Fruit fly (Drosophila melanogaster): ENCODE measurements around the gene tant.

The tant gene

DNA sequence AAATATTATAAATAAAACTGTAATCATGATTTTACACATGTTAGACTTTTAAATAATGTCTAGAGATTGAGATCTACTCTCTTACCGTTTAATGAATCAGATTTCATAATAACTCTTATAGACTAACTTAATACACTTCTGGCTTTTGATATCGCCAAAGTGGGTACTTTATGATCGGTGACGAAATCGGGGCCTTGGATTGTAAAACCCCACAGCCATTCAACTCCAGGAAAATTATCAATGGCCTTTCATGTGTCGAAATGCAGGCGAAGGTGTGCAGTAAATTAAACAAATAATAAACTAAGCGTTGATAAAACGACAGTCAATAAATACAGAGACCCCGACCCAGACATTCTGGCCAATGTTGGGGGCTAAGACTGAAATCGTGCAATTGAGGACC, 18.8 kb upstream of the tant start:
- TF ChIP-seq en (GFP tag; optimal IDR thresholded peaks at IDR 0.05) = no peak
- peak; percentile 26 for TF ChIP-seq sug (tag; optimal IDR thresholded peaks at IDR 0.05)
- peak; percentile 30 for TF ChIP-seq D19A (tag; optimal IDR thresholded peaks at IDR 0.05)
- TF ChIP-seq insv (GFP tag; optimal IDR thresholded peaks at IDR 0.05) = no peak
- TF ChIP-seq CG7963 (GFP tag; IDR thresholded peaks at IDR 0.05; ENCODE audit: partially characterized antibody) = no peak

DNA sequence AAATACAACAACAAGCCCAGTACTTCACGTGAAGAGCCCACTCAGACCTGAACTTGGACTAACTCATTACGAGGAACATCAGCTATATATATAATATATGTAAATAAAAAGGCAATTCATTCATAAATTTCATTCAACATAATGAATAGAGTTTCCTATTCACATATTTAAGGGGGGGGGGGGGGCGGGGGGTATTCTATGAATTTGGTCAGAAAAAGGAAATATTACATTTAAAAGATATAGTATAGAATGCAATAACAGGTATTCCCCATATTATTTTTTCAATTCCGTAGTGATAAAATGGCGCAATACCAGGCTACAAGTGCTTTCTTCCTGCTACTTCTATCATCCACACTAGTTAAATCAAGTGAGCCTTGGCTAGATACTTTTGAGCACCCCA, 18.1 kb upstream of the tant start, which contains the start of gene CG6462:
Gene CG6462, plus strand, starts transcription at position 301 of the 400 bp plus-strand sequence.
- TF ChIP-seq sens (GFP tag) (peak; percentile 23), Hmr (GFP tag; optimal IDR thresholded peaks at IDR 0.05) (no peak)

DNA sequence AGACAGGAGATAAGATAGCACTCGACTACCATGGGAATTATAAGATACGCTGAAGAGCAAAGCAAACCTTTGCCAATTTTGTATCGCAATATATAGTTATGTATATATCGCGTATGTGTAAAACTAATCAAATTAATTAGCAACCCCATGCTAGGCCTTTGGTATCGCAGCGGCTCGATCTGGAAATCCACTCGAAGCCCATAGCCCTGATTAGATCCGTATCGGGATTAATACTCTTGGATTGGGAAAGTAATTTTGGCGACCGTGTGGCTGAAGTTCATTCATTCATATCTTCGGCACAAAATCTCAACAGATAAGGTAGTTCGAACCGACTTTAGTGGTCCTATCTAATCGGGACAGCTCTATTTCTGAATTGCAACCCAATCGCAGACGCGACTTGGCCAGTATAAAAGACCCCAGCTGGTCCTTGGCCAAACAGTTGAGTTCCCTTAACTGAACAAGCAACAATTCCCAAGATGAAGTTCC, 16.2 kb upstream of the tant start, which contains the start of gene Jon65Aiv:
Gene Jon65Aiv, plus strand, starts transcription at position 436 of the 486 bp plus-strand sequence.
- no peak for TF ChIP-seq CG17802 (tag; optimal IDR thresholded peaks at IDR 0.05)
- TF ChIP-seq CG14667 (GFP tag; IDR thresholded peaks at IDR 0.05) = no peak
- TF ChIP-seq sr (GFP tag; IDR thresholded peaks at IDR 0.05) = no peak
- no peak for TF ChIP-seq CG2875 (GFP tag; optimal IDR thresholded peaks at IDR 0.05)
- peak; percentile 91 for TF ChIP-seq mirr (GFP tag; optimal IDR thresholded peaks at IDR 0.05)
- no peak for TF ChIP-seq C15 (GFP tag; IDR thresholded peaks at IDR 0.05)
- no peak for TF ChIP-seq fd96Cb (tag; optimal IDR thresholded peaks at IDR 0.05)
- no peak for TF ChIP-seq amos (GFP tag; IDR thresholded peaks at IDR 0.05; ENCODE audit: partially characterized antibody)
- TF ChIP-seq ash1 (GFP tag; optimal IDR thresholded peaks at IDR 0.05) = no peak
- no peak for TF ChIP-seq dmrt99B (tag; optimal IDR thresholded peaks at IDR 0.05)
- peak; percentile 21 for TF ChIP-seq gro (GFP tag; optimal IDR thresholded peaks at IDR 0.05)
- TF ChIP-seq CG14860 (GFP tag; IDR thresholded peaks at IDR 0.05; ENCODE audit: partially characterized antibody) = no peak
- no peak for TF ChIP-seq CG11504 (tag; optimal IDR thresholded peaks at IDR 0.05)
- no peak for TF ChIP-seq pan (optimal IDR thresholded peaks at IDR 0.05)
- no peak for TF ChIP-seq pan (GFP tag; optimal IDR thresholded peaks at IDR 0.05 in 1 of 2, IDR thresholded peaks at IDR 0.05 in 1 of 2)
- no peak for TF ChIP-seq E2f2 (GFP tag; IDR thresholded peaks at IDR 0.05)
- TF ChIP-seq CG6683 (GFP tag; optimal IDR thresholded peaks at IDR 0.05) = no peak
- TF ChIP-seq CG10267 (tag; optimal IDR thresholded peaks at IDR 0.05) = no peak
- TF ChIP-seq Ptx1 (GFP tag; IDR thresholded peaks at IDR 0.05) = no peak
- TF ChIP-seq CG16813 (GFP tag; IDR thresholded peaks at IDR 0.05; ENCODE audit: partially characterized antibody) = no peak
- TF ChIP-seq oc (tag; optimal IDR thresholded peaks at IDR 0.05) = no peak
- no peak for TF ChIP-seq CG2199 (GFP tag; IDR thresholded peaks at IDR 0.05)
- TF ChIP-seq Hr51 (GFP tag; optimal IDR thresholded peaks at IDR 0.05) = no peak
- no peak for TF ChIP-seq CG17612 (GFP tag; IDR thresholded peaks at IDR 0.05)
- TF ChIP-seq Ets65A (GFP tag) = peak; percentile 20
- TF ChIP-seq fd64A (GFP tag; optimal IDR thresholded peaks at IDR 0.05) = no peak
- TF ChIP-seq her (GFP tag; optimal IDR thresholded peaks at IDR 0.05) = no peak
- TF ChIP-seq NC2β (GFP tag; optimal IDR thresholded peaks at IDR 0.05) = no peak
- TF ChIP-seq grn (GFP tag; optimal IDR thresholded peaks at IDR 0.05) = peak; percentile 98
- TF ChIP-seq seq (GFP tag; IDR thresholded peaks at IDR 0.05) = no peak
- no peak for TF ChIP-seq HLH4C (GFP tag; IDR thresholded peaks at IDR 0.05; ENCODE audit: partially characterized antibody)
- no peak for TF ChIP-seq tx (GFP tag; optimal IDR thresholded peaks at IDR 0.05)
- TF ChIP-seq sug (tag; optimal IDR thresholded peaks at IDR 0.05) = peak; percentile 81
- no peak for TF ChIP-seq CG4360 (GFP tag; IDR thresholded peaks at IDR 0.05)
- TF ChIP-seq CG6791 (GFP tag; IDR thresholded peaks at IDR 0.05; ENCODE audit: partially characterized antibody) = no peak
- peak; percentile 74 for TF ChIP-seq Hey (tag; optimal IDR thresholded peaks at IDR 0.05)
- TF ChIP-seq CG30020 (tag; optimal IDR thresholded peaks at IDR 0.05) = no peak
- no peak for TF ChIP-seq CG6854 (GFP tag; optimal IDR thresholded peaks at IDR 0.05)
- no peak for TF ChIP-seq CG12299 (tag; optimal IDR thresholded peaks at IDR 0.05)
- TF ChIP-seq ewg (GFP tag; optimal IDR thresholded peaks at IDR 0.05) = no peak
- peak; percentile 70 for TF ChIP-seq CG34376 (GFP tag; optimal IDR thresholded peaks at IDR 0.05)

Measured in whole organism, embryonic.